Fruit fly (Drosophila melanogaster) S2 (cell line): ENCODE measurements around the gene Vps2.

ENCODE experiments used
- CG8478 ChIP-seq: fragments of >200 bp; optimal IDR thresholded peaks from 2 replicates; lab custom pipeline; 2018
- CTCF ChIP-seq, 2 experiments: fragments of >200 bp; optimal IDR thresholded peaks; 2 replicates each; lab custom pipeline; 2018

DNA sequence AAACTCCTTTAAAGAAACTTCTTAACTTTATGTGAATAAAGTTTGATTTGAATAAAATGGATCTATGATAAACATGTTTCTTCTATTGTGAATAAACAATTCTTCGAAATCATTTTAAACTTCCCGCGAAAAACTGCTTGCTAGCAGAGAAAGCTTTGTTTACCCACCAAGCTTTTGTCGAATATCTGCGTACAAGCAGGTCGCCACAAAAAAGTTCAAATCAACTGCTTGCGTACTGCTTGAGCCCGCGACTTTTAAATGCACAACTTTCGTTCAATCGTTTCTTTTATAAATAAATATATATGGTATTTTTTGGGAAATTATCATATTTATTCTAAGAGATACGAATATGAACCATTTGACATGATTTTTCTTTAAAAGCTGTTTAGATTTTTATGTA is 50.8 kb downstream of the Vps2 start:
- TF ChIP-seq CG8478 (lab: Kevin White, UChicago) (no peak), CTCF (optimal IDR thresholded peaks at IDR 0.05; lab: Kevin White, UChicago) (no peak)
